Worm (Caenorhabditis elegans) whole organism, L4 larva: ENCODE results near the gene T07A9.15.

Experiments used
- F26F4.8 ChIP-seq: fragments of 200-800 bp; sonication (Bioruptor generic); conservative IDR thresholded peaks from 2 replicates; pipeline ENCODE4 v1.3.6; 2022; ENCODE audit warnings: missing genetic modification characterization, missing compliant biosample characterization
- egl-27 ChIP-seq: sonication (generic microtip); optimal IDR thresholded peaks from 3 replicates; lab custom pipeline; 2017; ENCODE audit warnings: missing biosample characterization, missing genetic modification reagents, missing genetic modification characterization
- fos-1 ChIP-seq: fragments of 150-350 bp; optimal IDR thresholded peaks from 2 replicates; lab custom pipeline; 2014; ENCODE audit warnings: missing biosample characterization, missing genetic modification characterization
- lin-15B ChIP-seq: fragments of 150-350 bp; sonication (generic microtip); optimal IDR thresholded peaks from 3 replicates; lab custom pipeline; 2014; ENCODE audit warnings: missing biosample characterization, missing genetic modification characterization
- nhr-25 ChIP-seq: sonication (generic microtip); optimal IDR thresholded peaks from 2 replicates; lab custom pipeline; 2017; ENCODE audit warnings: missing genetic modification characterization, mild to moderate bottlenecking, missing compliant biosample characterization, antibody characterized with exemption, moderate library complexity, borderline replicate concordance; ENCODE audit not compliant: insufficient read depth
- nhr-41 ChIP-seq: fragments of 200-800 bp; sonication (Bioruptor generic); IDR thresholded peaks from 2 replicates; pipeline ENCODE4 v1.3.6; 2022; ENCODE audit warnings: missing genetic modification reagents, missing genetic modification characterization, missing compliant biosample characterization
- nhr-77 ChIP-seq: fragments of 150-350 bp; optimal IDR thresholded peaks from 2 replicates; lab custom pipeline; 2014; ENCODE audit warnings: missing biosample characterization, missing genetic modification characterization
- snpc-4 ChIP-seq: fragments of 150-350 bp; optimal IDR thresholded peaks from 2 replicates; lab custom pipeline; 2014; ENCODE audit warnings: missing biosample characterization, missing genetic modification characterization
- zag-1 ChIP-seq: fragments of 150-350 bp; optimal IDR thresholded peaks from 2 replicates; lab custom pipeline; 2014; ENCODE audit warnings: missing biosample characterization, missing genetic modification characterization

DNA sequence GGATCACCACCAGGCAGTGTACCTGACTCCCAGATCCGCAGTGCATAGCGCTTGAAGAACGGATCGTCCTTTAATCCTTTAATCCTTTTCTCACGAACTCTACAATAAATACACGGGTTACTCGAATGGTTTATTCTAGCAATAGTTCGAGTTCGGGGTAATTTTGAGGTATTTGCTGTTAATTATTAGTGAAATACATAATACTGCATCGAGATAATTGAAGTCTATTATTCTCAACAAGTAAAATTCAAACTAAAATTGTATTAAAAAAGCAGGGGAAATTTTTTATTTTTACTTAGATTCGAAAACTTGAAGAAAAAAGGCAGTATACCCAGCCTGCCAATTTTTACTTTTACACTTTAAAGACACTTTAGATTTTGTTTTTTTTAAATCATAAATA, 16.6 kb upstream of the T07A9.15 start, which contains the start of gene kgb-1:
- no peak for TF ChIP-seq egl-27 (tag; lab: Kevin White, UChicago)
- no peak for TF ChIP-seq nhr-77 (tag; lab: Kevin White, UChicago)
- no peak for TF ChIP-seq F26F4.8 (GFP tag; lab: Robert Waterston, UW)
- no peak for TF ChIP-seq nhr-41 (GFP tag; lab: Robert Waterston, UW)
- no peak for TF ChIP-seq zag-1 (tag; lab: Kevin White, UChicago)
- no peak for TF ChIP-seq snpc-4 (tag; lab: Kevin White, UChicago)
- TF ChIP-seq nhr-25 = no peak
- TF ChIP-seq lin-15B (tag; lab: Kevin White, UChicago) = no peak
- no peak for TF ChIP-seq fos-1 (tag; lab: Kevin White, UChicago)
